Fruit fly (Drosophila melanogaster) whole organism, embryonic: ENCODE data around the gene CG31068.

Source experiments
- ATbp ChIP-seq: fragments of 200-800 bp; sonication (Bioruptor generic); optimal IDR thresholded peaks from 2 replicates; lab custom pipeline; 2017; ENCODE audit warnings: missing biosample characterization, mild to moderate bottlenecking, missing genetic modification characterization, missing genetic modification reagents
- Ada2b ChIP-seq: fragments of 200-800 bp; sonication (Bioruptor generic); IDR thresholded peaks from 2 replicates; pipeline ENCODE4 v1.3.6; 2022; ENCODE audit warnings: missing biosample characterization, missing genetic modification characterization
- Adf1 ChIP-seq: fragments of 200-800 bp; sonication (Bioruptor generic); IDR thresholded peaks from 2 replicates; pipeline ENCODE4 v1.3.6; 2022; ENCODE audit warnings: missing biosample characterization, missing genetic modification characterization
- BEAF-32 ChIP-seq: fragments of 200-800 bp; sonication (Bioruptor generic); optimal IDR thresholded peaks from 3 replicates; lab custom pipeline; 2017; ENCODE audit warnings: missing biosample characterization, missing genetic modification characterization, mild to moderate bottlenecking, moderate library complexity, missing genetic modification reagents
- CG11695 ChIP-seq: fragments of 200-800 bp; sonication (Bioruptor generic); IDR thresholded peaks from 3 replicates; pipeline ENCODE4 v1.3.6; 2022; ENCODE audit warnings: missing biosample characterization, missing genetic modification characterization
- CG12236 ChIP-seq: fragments of 200-800 bp; sonication (Bioruptor generic); optimal IDR thresholded peaks from 2 replicates; lab custom pipeline; 2016; ENCODE audit warnings: missing biosample characterization, missing genetic modification characterization
- CG12391 ChIP-seq: fragments of 200-800 bp; sonication (Bioruptor generic); optimal IDR thresholded peaks from 3 replicates; lab custom pipeline; 2018; ENCODE audit warnings: missing biosample characterization, mild to moderate bottlenecking, missing genetic modification characterization, moderate library complexity
- CG12659 ChIP-seq: fragments of 200-800 bp; sonication (Bioruptor generic); optimal IDR thresholded peaks from 3 replicates; lab custom pipeline; 2017; ENCODE audit warnings: mild to moderate bottlenecking, missing biosample characterization, missing genetic modification reagents, missing genetic modification characterization
- CG13296 ChIP-seq: fragments of 200-800 bp; sonication (Bioruptor generic); optimal IDR thresholded peaks from 3 replicates; lab custom pipeline; 2018; ENCODE audit warnings: missing biosample characterization, mild to moderate bottlenecking, missing genetic modification characterization
- CG15073 ChIP-seq: fragments of 200-800 bp; sonication (Bioruptor generic); optimal IDR thresholded peaks from 2 replicates; lab custom pipeline; 2016; ENCODE audit warnings: missing biosample characterization, missing genetic modification characterization
- CG16779 ChIP-seq: fragments of 200-800 bp; sonication (Bioruptor generic); IDR thresholded peaks from 2 replicates; pipeline ENCODE4 v1.3.6; 2022; ENCODE audit warnings: missing biosample characterization, missing genetic modification characterization
- CG16813 ChIP-seq: fragments of 200-800 bp; sonication (Bioruptor generic); IDR thresholded peaks from 3 replicates; pipeline ENCODE4 v1.3.6; 2022; ENCODE audit warnings: missing biosample characterization, missing genetic modification characterization; ENCODE audit not compliant: partially characterized antibody
- CG2199 ChIP-seq: fragments of 200-800 bp; sonication (Bioruptor generic); IDR thresholded peaks from 3 replicates; pipeline ENCODE4 v1.3.6; 2022; ENCODE audit warnings: missing biosample characterization, missing genetic modification characterization
- CG2889 ChIP-seq: fragments of 200-800 bp; sonication (Bioruptor generic); IDR thresholded peaks from 3 replicates; pipeline ENCODE4 v1.3.6; 2022; ENCODE audit warnings: missing biosample characterization, missing genetic modification characterization
- CG3407 ChIP-seq: fragments of 200-800 bp; sonication (Bioruptor generic); optimal IDR thresholded peaks from 2 replicates; lab custom pipeline; 2018; ENCODE audit warnings: missing biosample characterization, mild to moderate bottlenecking, missing genetic modification characterization
- CG3847 ChIP-seq: fragments of 200-800 bp; sonication (Bioruptor generic); IDR thresholded peaks from 2 replicates; pipeline ENCODE4 v1.3.6; 2022; ENCODE audit warnings: missing biosample characterization, missing genetic modification characterization
- CG7928 ChIP-seq: fragments of 200-800 bp; sonication (Bioruptor generic); optimal IDR thresholded peaks from 2 replicates; lab custom pipeline; 2017; ENCODE audit warnings: missing biosample characterization, mild to moderate bottlenecking, missing genetic modification characterization
- CG8359 ChIP-seq: fragments of 200-800 bp; sonication (Bioruptor generic); optimal IDR thresholded peaks from 2 replicates; lab custom pipeline; 2017; ENCODE audit warnings: missing biosample characterization, mild to moderate bottlenecking, missing genetic modification characterization, borderline replicate concordance
- CG9797 ChIP-seq: fragments of 200-800 bp; sonication (Bioruptor generic); optimal IDR thresholded peaks from 3 replicates; lab custom pipeline; 2018; ENCODE audit warnings: missing biosample characterization, mild to moderate bottlenecking, missing genetic modification characterization
- CG9932 ChIP-seq: fragments of 200-800 bp; sonication (Bioruptor generic); IDR thresholded peaks from 2 replicates; pipeline ENCODE4 v1.3.6; 2022; ENCODE audit warnings: missing biosample characterization, missing genetic modification characterization
- CrebB ChIP-seq: fragments of 200-800 bp; sonication (Bioruptor generic); optimal IDR thresholded peaks from 3 replicates; lab custom pipeline; 2018; ENCODE audit warnings: missing biosample characterization, mild to moderate bottlenecking, missing genetic modification characterization
- ERR ChIP-seq: fragments of 200-800 bp; sonication (Bioruptor generic); optimal IDR thresholded peaks from 2 replicates; lab custom pipeline; 2016; ENCODE audit warnings: missing biosample characterization, missing genetic modification characterization
- Fer1 ChIP-seq: fragments of 200-800 bp; sonication (Bioruptor generic); optimal IDR thresholded peaks from 2 replicates; lab custom pipeline; 2017; ENCODE audit warnings: missing biosample characterization, mild to moderate bottlenecking, missing genetic modification characterization
- HmgZ ChIP-seq: fragments of 200-800 bp; sonication (Bioruptor generic); optimal IDR thresholded peaks from 2 replicates; lab custom pipeline; 2018; ENCODE audit warnings: missing biosample characterization, mild to moderate bottlenecking, missing genetic modification characterization
- Hr3 ChIP-seq: fragments of 200-800 bp; sonication (Bioruptor generic); optimal IDR thresholded peaks from 3 replicates; lab custom pipeline; 2016; ENCODE audit warnings: missing biosample characterization, missing genetic modification characterization
- Hsf ChIP-seq: fragments of 200-800 bp; sonication (Bioruptor generic); optimal IDR thresholded peaks from 3 replicates; lab custom pipeline; 2016; ENCODE audit warnings: missing biosample characterization, missing genetic modification characterization
- Kr ChIP-seq: fragments of 200-800 bp; sonication (Bioruptor generic); optimal IDR thresholded peaks from 2 replicates; lab custom pipeline; 2017; ENCODE audit warnings: missing biosample characterization, mild to moderate bottlenecking, missing genetic modification characterization
- NC2β ChIP-seq: fragments of 200-800 bp; sonication (Bioruptor generic); optimal IDR thresholded peaks from 2 replicates; lab custom pipeline; 2016; ENCODE audit warnings: missing biosample characterization, missing genetic modification characterization
- Scr ChIP-seq: fragments of 200-800 bp; sonication (Bioruptor generic); IDR thresholded peaks from 2 replicates; pipeline ENCODE4 v1.3.6; 2022; ENCODE audit warnings: missing biosample characterization, missing genetic modification characterization; ENCODE audit not compliant: partially characterized antibody
- ab ChIP-seq: fragments of 200-800 bp; sonication (Bioruptor generic); optimal IDR thresholded peaks from 2 replicates; lab custom pipeline; 2016; ENCODE audit warnings: missing biosample characterization, missing genetic modification characterization
- abd-A ChIP-seq: fragments of 200-800 bp; sonication (Bioruptor generic); optimal IDR thresholded peaks from 3 replicates; lab custom pipeline; 2019; ENCODE audit warnings: missing biosample characterization, mild to moderate bottlenecking, missing genetic modification characterization, moderate library complexity
- ara ChIP-seq: fragments of 200-800 bp; sonication (Bioruptor generic); IDR thresholded peaks from 2 replicates; pipeline ENCODE4 v1.3.6; 2022; ENCODE audit warnings: missing biosample characterization, missing genetic modification characterization
- bowl ChIP-seq: fragments of 200-800 bp; sonication (Bioruptor generic); IDR thresholded peaks from 2 replicates; pipeline ENCODE4 v1.3.6; 2022; ENCODE audit warnings: missing biosample characterization, missing genetic modification characterization
- cad ChIP-seq: fragments of >200 bp; optimal IDR thresholded peaks from 2 replicates; lab custom pipeline; 2017; ENCODE audit warnings: missing biosample characterization, missing genetic modification characterization
- chm ChIP-seq: fragments of 200-800 bp; sonication (Bioruptor generic); IDR thresholded peaks from 2 replicates; pipeline ENCODE4 v1.3.6; 2022; ENCODE audit warnings: missing biosample characterization, missing genetic modification characterization
- ci ChIP-seq: fragments of 200-800 bp; sonication (Bioruptor generic); IDR thresholded peaks from 3 replicates; pipeline ENCODE4 v1.3.6; 2022; ENCODE audit warnings: missing biosample characterization, missing genetic modification characterization
- dati ChIP-seq: fragments of 200-800 bp; sonication (Bioruptor generic); IDR thresholded peaks from 2 replicates; pipeline ENCODE4 v1.3.6; 2022; ENCODE audit warnings: missing biosample characterization, missing genetic modification characterization
- hb ChIP-seq: fragments of 200-800 bp; sonication (Bioruptor generic); IDR thresholded peaks from 3 replicates; pipeline ENCODE4 v1.3.6; 2022; ENCODE audit warnings: missing biosample characterization, missing genetic modification characterization; ENCODE audit not compliant: partially characterized antibody
- hkb ChIP-seq, 2 experiments: fragments of 200-800 bp in 1 of 2; fragments of >200 bp in 1 of 2; sonication (Bioruptor generic) in 1 of 2; IDR thresholded peaks in 1 of 2; optimal IDR thresholded peaks in 1 of 2; 2 replicates each; pipeline versions ENCODE4 v1.3.6 to Lab custom; 2017 to 2022; ENCODE audit warnings: missing biosample characterization in 1 of 2, missing genetic modification characterization in 1 of 2
- lilli ChIP-seq: fragments of 200-800 bp; sonication (Bioruptor generic); optimal IDR thresholded peaks from 3 replicates; lab custom pipeline; 2016; ENCODE audit warnings: missing biosample characterization, missing genetic modification characterization
- mirr ChIP-seq: fragments of 200-800 bp; sonication (Bioruptor generic); optimal IDR thresholded peaks from 3 replicates; lab custom pipeline; 2018; ENCODE audit warnings: missing biosample characterization, mild to moderate bottlenecking, missing genetic modification characterization
- pfk ChIP-seq: fragments of 200-800 bp; sonication (Bioruptor generic); optimal IDR thresholded peaks from 2 replicates; lab custom pipeline; 2018; ENCODE audit warnings: missing biosample characterization, mild to moderate bottlenecking, missing genetic modification characterization, moderate library complexity
- pnt ChIP-seq: fragments of 200-800 bp; sonication (Bioruptor generic); optimal IDR thresholded peaks from 3 replicates; lab custom pipeline; 2016; ENCODE audit warnings: missing biosample characterization, missing genetic modification characterization
- schlank ChIP-seq: fragments of 200-800 bp; sonication (Bioruptor generic); optimal IDR thresholded peaks from 2 replicates; lab custom pipeline; 2018; ENCODE audit warnings: missing biosample characterization, mild to moderate bottlenecking, missing genetic modification characterization
- sens-2 ChIP-seq: fragments of 200-800 bp; sonication (Bioruptor generic); IDR thresholded peaks from 2 replicates; pipeline ENCODE4 v1.3.6; 2022; ENCODE audit warnings: missing biosample characterization, missing genetic modification characterization
- seq ChIP-seq: fragments of 200-800 bp; sonication (Bioruptor generic); IDR thresholded peaks from 2 replicates; pipeline ENCODE4 v1.3.6; 2022; ENCODE audit warnings: missing biosample characterization, missing genetic modification characterization
- sim ChIP-seq: fragments of 200-800 bp; sonication (Bioruptor generic); IDR thresholded peaks from 2 replicates; pipeline ENCODE4 v1.3.6; 2022; ENCODE audit warnings: missing biosample characterization, missing genetic modification characterization
- sima ChIP-seq: fragments of 200-800 bp; sonication (Bioruptor generic); optimal IDR thresholded peaks from 2 replicates; lab custom pipeline; 2016; ENCODE audit warnings: missing biosample characterization, missing genetic modification characterization
- tx ChIP-seq: fragments of 200-800 bp; sonication (Bioruptor generic); optimal IDR thresholded peaks from 2 replicates; lab custom pipeline; 2016; ENCODE audit warnings: missing biosample characterization, missing genetic modification characterization

CG31068 gene

DNA sequence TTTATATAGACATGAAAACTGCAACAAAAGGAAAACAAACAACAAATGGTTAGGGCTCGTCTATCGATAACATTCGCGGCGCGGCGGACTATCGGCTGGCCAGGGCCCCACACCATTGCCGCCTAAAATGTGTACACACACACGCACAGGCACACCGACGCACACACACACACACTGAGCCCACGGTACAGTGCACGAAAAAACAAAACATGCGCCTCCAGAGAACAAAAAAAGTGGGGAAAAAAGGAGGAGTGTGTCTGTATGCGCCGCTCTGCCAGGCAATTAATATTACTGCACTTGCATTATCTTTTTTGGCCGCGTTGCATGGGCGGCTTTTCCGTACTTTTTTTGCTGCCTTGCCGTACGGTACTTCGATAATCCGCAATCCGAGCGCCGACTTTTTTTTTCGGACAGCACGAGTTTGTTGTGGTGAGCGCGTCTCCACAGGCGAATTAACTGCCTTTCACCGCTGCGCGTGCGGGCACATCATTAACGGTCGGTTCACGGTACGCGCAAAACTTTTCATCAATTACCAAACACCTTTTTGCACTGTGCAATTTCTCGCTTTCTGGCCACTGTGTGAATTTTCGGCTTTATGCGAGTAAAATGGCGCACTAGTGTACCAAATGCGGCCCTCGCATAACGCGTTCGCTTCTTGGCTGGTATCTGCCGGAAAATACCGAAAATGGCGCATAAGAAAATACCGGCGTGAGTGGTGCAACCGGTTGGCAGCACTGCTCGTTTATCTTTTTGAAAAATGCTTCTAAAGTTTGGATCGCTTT, 30.1 kb downstream of the CG31068 start, which contains the start of gene woc (continued):
- no peak for TF ChIP-seq ATbp (GFP tag; lab: Kevin White, UChicago)
- no peak for TF ChIP-seq schlank (tag; lab: Kevin White, UChicago)
- peak; percentile 8 for TF ChIP-seq CG3407
- peak; percentile 54; the same call in 1 of the 2 replicates for TF ChIP-seq seq (GFP tag; lab: Robert Waterston, UW)
- no peak for TF ChIP-seq sens-2 (GFP tag; lab: Robert Waterston, UW)
- TF ChIP-seq Fer1 (GFP tag; lab: Kevin White, UChicago) = no peak
- peak; percentile 77 for TF ChIP-seq BEAF-32 (GFP tag; lab: Kevin White, UChicago)
- TF ChIP-seq Hsf = peak; percentile 54
- peak; percentile 82 for TF ChIP-seq hb (GFP tag; lab: Robert Waterston, UW)
- no peak for TF ChIP-seq CG15073 (GFP tag; lab: Kevin White, UChicago)
- no peak for TF ChIP-seq sima (GFP tag; lab: Kevin White, UChicago)
- no peak for TF ChIP-seq ERR (GFP tag; lab: Kevin White, UChicago)
- no peak for TF ChIP-seq bowl
- TF ChIP-seq ab = no peak
- peak; percentile 93 for TF ChIP-seq CG7928 (GFP tag; lab: Kevin White, UChicago)
- TF ChIP-seq CG9797 (GFP tag; lab: Kevin White, UChicago) = peak; percentile 89
- TF ChIP-seq CG16813 = peak; percentile 71
- peak; percentile 24 for TF ChIP-seq hkb (optimal IDR thresholded peaks at IDR 0.05; lab: Kevin White, UChicago)
- peak; percentile 50; the same call in 1 of the 2 replicates for TF ChIP-seq hkb (GFP tag; IDR thresholded peaks at IDR 0.05; lab: Robert Waterston, UW)
- TF ChIP-seq mirr (GFP tag; lab: Kevin White, UChicago) = no peak
- peak; percentile 49 for TF ChIP-seq HmgZ (tag; lab: Kevin White, UChicago)
- no peak for TF ChIP-seq CG8359
- no peak for TF ChIP-seq CrebB (tag; lab: Kevin White, UChicago)
- TF ChIP-seq sim (GFP tag; lab: Robert Waterston, UW) = no peak
- no peak for TF ChIP-seq ara (GFP tag; lab: Robert Waterston, UW)
- no peak for TF ChIP-seq cad (GFP tag; lab: Kevin White, UChicago)
- TF ChIP-seq CG13296 = no peak
- TF ChIP-seq tx (GFP tag; lab: Kevin White, UChicago) = peak; percentile 49
- peak; percentile 50 for TF ChIP-seq pnt (GFP tag; lab: Kevin White, UChicago)
- TF ChIP-seq CG12659 (GFP tag; lab: Kevin White, UChicago) = peak; percentile 78
- peak; percentile 38 for TF ChIP-seq Hr3 (GFP tag; lab: Kevin White, UChicago)
- TF ChIP-seq Ada2b (GFP tag; lab: Robert Waterston, UW) = peak; percentile 40; the same call in 1 of the 2 replicates
- peak; percentile 69; the same call in 2 of the 3 replicates for TF ChIP-seq ci (GFP tag; lab: Robert Waterston, UW)
- TF ChIP-seq abd-A (tag; lab: Kevin White, UChicago) = no peak
- TF ChIP-seq Adf1 (GFP tag; lab: Robert Waterston, UW) = peak; percentile 59
- TF ChIP-seq CG12391 (tag; lab: Kevin White, UChicago) = peak; percentile 39
- peak; percentile 56 for TF ChIP-seq NC2β (GFP tag; lab: Kevin White, UChicago)
- TF ChIP-seq CG12236 = peak; percentile 1
- peak; percentile 69 for TF ChIP-seq CG9932
- TF ChIP-seq chm = peak; percentile 63; the same call in 1 of the 2 replicates
- no peak for TF ChIP-seq CG16779 (GFP tag; lab: Robert Waterston, UW)
- TF ChIP-seq CG2889 = 0 out of 3 replicates have a peak, but pooled peaks have one; percentile 40
- peak; percentile 41; the same call in 1 of the 2 replicates for TF ChIP-seq CG3847 (GFP tag; lab: Robert Waterston, UW)
- peak; percentile 79 for TF ChIP-seq Scr
- TF ChIP-seq dati (GFP tag; lab: Robert Waterston, UW) = no peak
- TF ChIP-seq pfk = no peak
- peak; percentile 85; the same call in 2 of the 3 replicates for TF ChIP-seq CG11695
- peak; percentile 79 for TF ChIP-seq lilli
- no peak for TF ChIP-seq Kr
- no peak for TF ChIP-seq CG2199
